Fruit fly (Drosophila melanogaster): ENCODE results near the gene Whamy.

Gene Whamy

DNA sequence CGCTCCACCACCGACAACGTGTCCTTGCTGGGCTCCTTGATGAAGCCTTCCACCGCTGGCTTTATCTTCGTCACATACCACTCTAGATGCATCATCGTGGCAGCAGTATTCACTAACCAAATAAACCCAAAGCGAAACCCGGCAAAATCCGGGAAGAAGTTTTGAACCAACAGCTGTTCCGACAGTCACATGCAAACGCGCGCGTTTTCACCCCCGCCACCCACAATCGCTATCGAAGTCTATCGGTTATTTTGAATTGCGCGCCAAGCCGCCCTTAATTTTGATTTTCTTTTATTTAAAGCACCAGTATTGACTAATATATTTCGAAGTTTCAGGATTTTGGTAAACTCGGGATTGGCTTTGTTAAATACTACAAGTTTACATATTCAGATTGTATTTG, 19.7 kb downstream of the Whamy start, which contains the start of gene Tti1 (continued):
- TF ChIP-seq Trl (optimal IDR thresholded peaks at IDR 0.05): no peak
- no peak for TF ChIP-seq Trl (GFP tag; optimal IDR thresholded peaks at IDR 0.05)
- no peak for TF ChIP-seq CG10543 (GFP tag; optimal IDR thresholded peaks at IDR 0.05)
- no peak for TF ChIP-seq kni (GFP tag; optimal IDR thresholded peaks at IDR 0.05)
- TF ChIP-seq unc-4 (GFP tag; IDR thresholded peaks at IDR 0.05; ENCODE audit: partially characterized antibody): 0 out of 2 replicates have a peak, but pooled peaks have one; percentile 18
- no peak for TF ChIP-seq Vsx1 (GFP tag; optimal IDR thresholded peaks at IDR 0.05)
- TF ChIP-seq CHES-1-like (GFP tag; optimal IDR thresholded peaks at IDR 0.05): no peak
- no peak for TF ChIP-seq Sry-β (GFP tag; optimal IDR thresholded peaks at IDR 0.05)
- no peak for TF ChIP-seq danr (GFP tag; IDR thresholded peaks at IDR 0.05)
- TF ChIP-seq maf-S (GFP tag; optimal IDR thresholded peaks at IDR 0.05): no peak
- peak; percentile 39 to 91 for TF ChIP-seq crp (GFP tag; optimal IDR thresholded peaks at IDR 0.05)
- no peak for TF ChIP-seq CG17385 (GFP tag; optimal IDR thresholded peaks at IDR 0.05)
- TF ChIP-seq Sox100B (GFP tag; optimal IDR thresholded peaks at IDR 0.05): no peak
- no peak for TF ChIP-seq CG3065 (GFP tag; optimal IDR thresholded peaks at IDR 0.05)
- TF ChIP-seq CG10366 (GFP tag; IDR thresholded peaks at IDR 0.05): no peak
- no peak for TF ChIP-seq bigmax (GFP tag; optimal IDR thresholded peaks at IDR 0.05)
- TF ChIP-seq luna (GFP tag; optimal IDR thresholded peaks at IDR 0.05): no peak
- no peak for TF ChIP-seq B-H2 (GFP tag; optimal IDR thresholded peaks at IDR 0.05)
- no peak for TF ChIP-seq CkIIα-i1 (GFP tag; IDR thresholded peaks at IDR 0.05)
- TF ChIP-seq pfk (GFP tag; optimal IDR thresholded peaks at IDR 0.05): no peak
- no peak for TF ChIP-seq CG18011 (GFP tag; optimal IDR thresholded peaks at IDR 0.05)
- TF ChIP-seq CG18599 (GFP tag; optimal IDR thresholded peaks at IDR 0.05): no peak
- TF ChIP-seq Dfd (GFP tag; optimal IDR thresholded peaks at IDR 0.05): no peak
- TF ChIP-seq Hand (GFP tag; optimal IDR thresholded peaks at IDR 0.05): no peak
- TF ChIP-seq Dll (GFP tag; IDR thresholded peaks at IDR 0.05; ENCODE audit: partially characterized antibody): peak; percentile 48; the same call in 1 of the 4 replicates
- no peak for TF ChIP-seq Mes4 (GFP tag; optimal IDR thresholded peaks at IDR 0.05)
- no peak for TF ChIP-seq CG3726 (GFP tag; IDR thresholded peaks at IDR 0.05)
- TF ChIP-seq Meics (GFP tag; optimal IDR thresholded peaks at IDR 0.05): no peak
- no peak for TF ChIP-seq NFAT (GFP tag; IDR thresholded peaks at IDR 0.05)
- TF ChIP-seq CG8281 (tag; optimal IDR thresholded peaks at IDR 0.05): no peak
- TF ChIP-seq Med (GFP tag): no peak
- TF ChIP-seq jing (GFP tag; optimal IDR thresholded peaks at IDR 0.05): no peak
- no peak for TF ChIP-seq bsh (GFP tag; optimal IDR thresholded peaks at IDR 0.05)
- TF ChIP-seq CG11085 (GFP tag; IDR thresholded peaks at IDR 0.05): peak; percentile 9; the same call in 1 of the 2 replicates
- no peak for TF ChIP-seq ranshi (GFP tag; IDR thresholded peaks at IDR 0.05)
- no peak for TF ChIP-seq CG32772 (GFP tag; IDR thresholded peaks at IDR 0.05)
- no peak for TF ChIP-seq tup (GFP tag; optimal IDR thresholded peaks at IDR 0.05)
- no peak for TF ChIP-seq oc (tag; optimal IDR thresholded peaks at IDR 0.05)
- TF ChIP-seq D19A (tag; optimal IDR thresholded peaks at IDR 0.05): no peak
- TF ChIP-seq mld (GFP tag; IDR thresholded peaks at IDR 0.05; ENCODE audit: partially characterized antibody): no peak
- TF ChIP-seq zen2 (GFP tag; IDR thresholded peaks at IDR 0.05; ENCODE audit: partially characterized antibody): 0 out of 3 replicates have a peak, but pooled peaks have one; percentile 7
- peak; percentile 33; the same call in 1 of the 3 replicates for TF ChIP-seq CG14860 (GFP tag; IDR thresholded peaks at IDR 0.05; ENCODE audit: partially characterized antibody)
- TF ChIP-seq CG7745 (tag; optimal IDR thresholded peaks at IDR 0.05): no peak
- TF ChIP-seq lola (GFP tag; optimal IDR thresholded peaks at IDR 0.05): no peak
- TF ChIP-seq YL-1 (GFP tag; optimal IDR thresholded peaks at IDR 0.05): no peak
- TF ChIP-seq chn (GFP tag; optimal IDR thresholded peaks at IDR 0.05): no peak
- TF ChIP-seq otp (GFP tag; IDR thresholded peaks at IDR 0.05): no peak
- TF ChIP-seq CG15696 (tag; optimal IDR thresholded peaks at IDR 0.05): no peak

Data from whole organism, embryonic.